Fruit fly (Drosophila melanogaster) whole organism, pupa: ENCODE results near the gene CG13766.

Experiments used
- CG10348 ChIP-seq: fragments of 200-800 bp; sonication (Bioruptor generic); IDR thresholded peaks from 2 replicates; pipeline ENCODE4 v1.3.6; 2022; ENCODE audit warnings: missing biosample characterization, missing genetic modification characterization
- CG12605 ChIP-seq: fragments of 200-800 bp; sonication (Bioruptor generic); IDR thresholded peaks from 2 replicates; pipeline ENCODE4 v1.3.6; 2022; ENCODE audit warnings: missing biosample characterization, missing genetic modification characterization
- CG13204 ChIP-seq: fragments of 200-800 bp; sonication (Bioruptor generic); optimal IDR thresholded peaks from 2 replicates; lab custom pipeline; 2018; ENCODE audit warnings: missing biosample characterization, mild to moderate bottlenecking, missing genetic modification characterization, moderate library complexity
- CG14655 ChIP-seq: fragments of 200-800 bp; sonication (Bioruptor generic); optimal IDR thresholded peaks from 3 replicates; lab custom pipeline; 2017; ENCODE audit warnings: mild to moderate bottlenecking, missing biosample characterization, missing genetic modification reagents, missing genetic modification characterization
- CG15710 ChIP-seq: fragments of 200-800 bp; sonication (Bioruptor generic); optimal IDR thresholded peaks from 2 replicates; lab custom pipeline; 2018; ENCODE audit warnings: missing biosample characterization, mild to moderate bottlenecking, missing genetic modification characterization, moderate library complexity
- CG17806 ChIP-seq: fragments of 200-800 bp; sonication (Bioruptor generic); optimal IDR thresholded peaks from 2 replicates; lab custom pipeline; 2018; ENCODE audit warnings: missing biosample characterization, mild to moderate bottlenecking, missing genetic modification characterization, moderate library complexity
- CG32121 ChIP-seq: fragments of 200-800 bp; sonication (Bioruptor generic); IDR thresholded peaks from 2 replicates; pipeline ENCODE4 v1.3.6; 2022; ENCODE audit warnings: missing biosample characterization, missing genetic modification characterization
- CG34367 ChIP-seq: fragments of 200-800 bp; sonication (Bioruptor generic); optimal IDR thresholded peaks from 2 replicates; lab custom pipeline; 2018; ENCODE audit warnings: missing biosample characterization, mild to moderate bottlenecking, missing genetic modification characterization
- CG4496 ChIP-seq: fragments of 200-800 bp; sonication (Bioruptor generic); IDR thresholded peaks from 3 replicates; pipeline ENCODE4 v1.3.6; 2022; ENCODE audit warnings: missing biosample characterization, missing genetic modification characterization
- CG8159 ChIP-seq: fragments of 200-800 bp; sonication (Bioruptor generic); optimal IDR thresholded peaks from 3 replicates; lab custom pipeline; 2018; ENCODE audit warnings: missing biosample characterization, mild to moderate bottlenecking, missing genetic modification characterization, moderate library complexity
- CG8301 ChIP-seq: fragments of 200-800 bp; sonication (Bioruptor generic); optimal IDR thresholded peaks from 2 replicates; lab custom pipeline; 2018; ENCODE audit warnings: missing biosample characterization, mild to moderate bottlenecking, missing genetic modification characterization
- CG9948 ChIP-seq: fragments of 200-800 bp; sonication (Bioruptor generic); optimal IDR thresholded peaks from 2 replicates; lab custom pipeline; 2018; ENCODE audit warnings: missing biosample characterization, mild to moderate bottlenecking, missing genetic modification characterization, moderate library complexity
- D1 ChIP-seq: fragments of 200-800 bp; sonication (Bioruptor generic); optimal IDR thresholded peaks from 2 replicates; lab custom pipeline; 2018; ENCODE audit warnings: missing biosample characterization, mild to moderate bottlenecking, missing genetic modification characterization, moderate library complexity
- EcR ChIP-seq: fragments of 200-800 bp; sonication (Bioruptor generic); optimal IDR thresholded peaks from 3 replicates; lab custom pipeline; 2019; ENCODE audit warnings: missing biosample characterization, missing genetic modification characterization, mild to moderate bottlenecking, moderate library complexity, missing genetic modification reagents
- Ets98B ChIP-seq: fragments of 200-800 bp; sonication (Bioruptor generic); IDR thresholded peaks from 2 replicates; pipeline ENCODE4 v1.3.6; 2022; ENCODE audit warnings: missing biosample characterization, missing genetic modification characterization
- Pif1A ChIP-seq: fragments of 200-800 bp; sonication (Bioruptor generic); optimal IDR thresholded peaks from 3 replicates; lab custom pipeline; 2016; ENCODE audit warnings: missing biosample characterization, missing genetic modification characterization
- Pif1B ChIP-seq: fragments of 200-800 bp; sonication (Bioruptor generic); optimal IDR thresholded peaks from 3 replicates; lab custom pipeline; 2016; ENCODE audit warnings: missing biosample characterization, missing genetic modification characterization
- Snoo ChIP-seq: fragments of 200-800 bp; sonication (Bioruptor generic); optimal IDR thresholded peaks from 3 replicates; lab custom pipeline; 2017; ENCODE audit warnings: missing biosample characterization, mild to moderate bottlenecking, missing genetic modification characterization, inconsistent platforms
- fd96Ca ChIP-seq: fragments of 200-800 bp; sonication (Bioruptor generic); IDR thresholded peaks from 3 replicates; pipeline ENCODE4 v1.3.6; 2022; ENCODE audit warnings: missing biosample characterization, missing genetic modification characterization
- gl ChIP-seq: fragments of 200-800 bp; sonication (Bioruptor generic); optimal IDR thresholded peaks from 2 replicates; lab custom pipeline; 2018; ENCODE audit warnings: missing biosample characterization, mild to moderate bottlenecking, missing genetic modification characterization
- rn ChIP-seq: fragments of 200-800 bp; sonication (Bioruptor generic); IDR thresholded peaks from 2 replicates; pipeline ENCODE4 v1.3.6; 2022; ENCODE audit warnings: missing biosample characterization, missing genetic modification characterization

Gene CG13766

DNA sequence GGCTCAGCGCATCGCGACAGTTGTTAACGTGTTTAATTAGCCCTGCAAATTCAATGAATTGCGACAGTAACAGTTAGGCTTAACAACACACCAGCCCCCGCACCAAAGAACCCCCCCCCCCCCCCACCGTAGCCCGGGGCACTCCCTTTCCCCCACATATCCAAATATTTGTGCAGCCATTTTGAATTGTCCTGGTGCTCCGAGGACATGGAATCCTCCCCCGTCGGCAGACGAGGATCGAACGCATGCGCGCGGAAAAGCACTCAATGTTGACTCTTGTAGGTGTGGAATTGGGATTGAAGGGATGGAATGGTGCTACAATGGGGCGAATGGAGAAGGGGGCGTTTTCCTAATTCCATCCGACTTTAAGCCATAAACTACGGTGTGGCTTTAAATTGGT lies 18.0 kb downstream of the CG13766 start:
- TF ChIP-seq Snoo (tag; lab: Kevin White, UChicago) = no peak
- TF ChIP-seq EcR (GFP tag; lab: Kevin White, UChicago) = no peak
- no peak for TF ChIP-seq CG8159 (tag; lab: Kevin White, UChicago)
- no peak for TF ChIP-seq D1
- TF ChIP-seq CG12605 = no peak
- TF ChIP-seq, all 21 proteins: peak for 0

DNA sequence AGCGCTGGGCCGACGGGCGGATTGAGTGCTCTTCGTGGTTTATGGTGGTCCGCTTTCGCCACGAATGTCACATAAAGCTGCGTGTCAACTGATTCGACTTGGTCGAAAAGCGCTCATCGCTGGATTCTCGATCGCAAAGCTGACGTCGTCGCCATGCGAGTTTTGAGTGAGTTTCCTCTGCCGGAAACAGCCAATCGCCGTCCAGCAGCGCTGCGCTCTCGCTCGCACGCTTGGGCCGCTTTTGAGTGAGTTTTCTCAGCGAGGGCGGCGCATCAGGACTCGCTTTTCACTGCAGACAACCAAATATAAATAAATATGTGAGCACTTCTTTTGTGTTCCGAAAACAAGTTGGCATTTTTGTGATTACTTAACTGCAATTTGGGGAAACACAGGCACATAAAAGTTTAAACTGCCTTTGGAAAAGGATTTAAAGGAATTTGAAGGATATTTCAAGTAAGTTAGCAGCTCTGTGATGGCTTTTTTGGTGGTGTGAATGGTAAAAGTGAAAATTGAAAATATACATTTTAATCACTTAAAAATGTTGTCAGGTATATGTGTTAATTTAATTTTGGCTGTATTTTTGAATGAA lies 19.0 kb downstream of the CG13766 start, which contains the start of gene eya:
TSS of gene eya (minus strand) at position 94 of the 589 bp plus-strand sequence.
- no peak for TF ChIP-seq CG13204
- TF ChIP-seq gl (tag; lab: Kevin White, UChicago) = no peak
- no peak for TF ChIP-seq CG15710 (tag; lab: Kevin White, UChicago)
- no peak for TF ChIP-seq Pif1A (GFP tag; lab: Kevin White, UChicago)
- no peak for TF ChIP-seq CG34367 (tag; lab: Kevin White, UChicago)
- no peak for TF ChIP-seq CG8301 (tag; lab: Kevin White, UChicago)
- TF ChIP-seq CG4496 (GFP tag; lab: Robert Waterston, UW) = no peak
- no peak for TF ChIP-seq CG9948 (tag; lab: Kevin White, UChicago)
- no peak for TF ChIP-seq D1
- no peak for TF ChIP-seq CG8159 (tag; lab: Kevin White, UChicago)
- TF ChIP-seq EcR (GFP tag; lab: Kevin White, UChicago) = no peak
- TF ChIP-seq CG32121 (GFP tag; lab: Robert Waterston, UW) = no peak
- no peak for TF ChIP-seq CG17806 (tag; lab: Kevin White, UChicago)
- no peak for TF ChIP-seq CG12605
- TF ChIP-seq fd96Ca (GFP tag; lab: Robert Waterston, UW) = no peak

DNA sequence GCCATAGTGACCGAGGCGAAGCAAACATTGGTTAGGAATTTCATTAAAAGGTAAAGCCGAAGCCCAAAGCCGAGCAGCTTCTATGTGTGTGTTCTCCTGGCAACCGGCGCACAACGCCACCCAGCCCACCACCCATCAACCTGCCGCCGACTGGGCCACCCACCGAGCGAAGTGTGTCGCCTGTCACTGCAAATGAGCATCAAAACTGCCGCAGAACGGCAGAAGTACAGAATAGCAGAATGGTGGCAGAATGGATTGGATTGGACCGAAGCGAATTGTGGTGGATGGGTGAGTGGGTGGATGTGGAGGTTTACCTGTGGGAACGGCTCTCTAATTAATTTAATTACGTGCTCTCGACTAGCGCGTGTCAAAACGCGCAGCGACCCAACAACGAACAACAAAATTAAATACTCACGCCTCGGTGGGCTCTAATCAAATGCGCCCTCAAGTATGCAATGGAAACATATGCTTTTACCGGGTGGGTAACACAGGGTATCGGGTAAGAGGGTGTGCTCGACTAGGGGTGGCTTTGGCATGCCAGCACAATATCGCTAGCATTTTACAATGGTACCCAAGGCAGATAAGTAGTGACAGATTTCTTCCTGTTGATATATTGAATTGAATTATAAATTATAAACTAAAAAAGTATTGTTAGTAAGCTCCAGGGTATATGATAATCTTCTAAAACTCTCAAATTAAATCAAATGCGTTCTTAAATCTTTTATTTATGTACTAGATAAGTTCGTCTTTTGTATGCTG lies 26.2 kb downstream of the CG13766 start:
- no peak for TF ChIP-seq CG10348 (GFP tag; lab: Robert Waterston, UW)
- TF ChIP-seq CG14655 (GFP tag; lab: Kevin White, UChicago) = no peak
- TF ChIP-seq CG13204 = no peak
- no peak for TF ChIP-seq fd96Ca (GFP tag; lab: Robert Waterston, UW)
- TF ChIP-seq CG12605 = no peak
- TF ChIP-seq CG17806 (tag; lab: Kevin White, UChicago) = no peak
- no peak for TF ChIP-seq CG34367 (tag; lab: Kevin White, UChicago)
- TF ChIP-seq Pif1B (GFP tag; lab: Kevin White, UChicago) = no peak
- TF ChIP-seq CG15710 (tag; lab: Kevin White, UChicago) = no peak
- TF ChIP-seq rn (GFP tag; lab: Robert Waterston, UW) = no peak
- TF ChIP-seq Ets98B (GFP tag; lab: Robert Waterston, UW) = no peak
- no peak for TF ChIP-seq Pif1A (GFP tag; lab: Kevin White, UChicago)
- no peak for TF ChIP-seq gl (tag; lab: Kevin White, UChicago)
- no peak for TF ChIP-seq CG4496 (GFP tag; lab: Robert Waterston, UW)
- TF ChIP-seq CG8301 (tag; lab: Kevin White, UChicago) = no peak

DNA sequence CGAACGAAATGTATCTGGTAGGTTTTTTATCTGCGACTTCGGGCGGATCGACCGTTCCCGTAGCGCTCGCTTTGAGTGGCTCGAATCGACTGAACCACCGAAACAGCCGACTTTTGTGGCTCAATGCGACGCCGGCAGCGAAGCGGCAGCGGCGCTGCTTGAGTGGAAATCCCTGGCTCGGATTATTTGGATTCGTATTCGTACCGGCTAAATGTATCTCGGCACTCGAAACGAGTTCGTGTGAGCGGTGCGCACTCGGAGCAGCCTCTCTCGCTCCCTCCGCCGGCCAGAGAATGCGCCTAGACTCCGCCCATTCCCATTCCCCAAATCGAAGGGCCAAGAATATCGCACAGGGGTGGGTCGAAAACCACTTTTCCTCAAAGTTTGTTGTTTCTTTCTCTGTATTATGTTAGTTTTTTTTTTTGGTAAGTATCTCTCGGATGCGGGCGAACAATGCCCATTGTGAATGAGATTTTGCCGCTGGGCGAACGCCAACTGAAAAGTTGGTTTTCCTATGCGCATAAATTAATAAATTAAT lies 29.9 kb downstream of the CG13766 start:
- TF ChIP-seq EcR (GFP tag; lab: Kevin White, UChicago) (peak; percentile 3), D1 (no peak)

DNA sequence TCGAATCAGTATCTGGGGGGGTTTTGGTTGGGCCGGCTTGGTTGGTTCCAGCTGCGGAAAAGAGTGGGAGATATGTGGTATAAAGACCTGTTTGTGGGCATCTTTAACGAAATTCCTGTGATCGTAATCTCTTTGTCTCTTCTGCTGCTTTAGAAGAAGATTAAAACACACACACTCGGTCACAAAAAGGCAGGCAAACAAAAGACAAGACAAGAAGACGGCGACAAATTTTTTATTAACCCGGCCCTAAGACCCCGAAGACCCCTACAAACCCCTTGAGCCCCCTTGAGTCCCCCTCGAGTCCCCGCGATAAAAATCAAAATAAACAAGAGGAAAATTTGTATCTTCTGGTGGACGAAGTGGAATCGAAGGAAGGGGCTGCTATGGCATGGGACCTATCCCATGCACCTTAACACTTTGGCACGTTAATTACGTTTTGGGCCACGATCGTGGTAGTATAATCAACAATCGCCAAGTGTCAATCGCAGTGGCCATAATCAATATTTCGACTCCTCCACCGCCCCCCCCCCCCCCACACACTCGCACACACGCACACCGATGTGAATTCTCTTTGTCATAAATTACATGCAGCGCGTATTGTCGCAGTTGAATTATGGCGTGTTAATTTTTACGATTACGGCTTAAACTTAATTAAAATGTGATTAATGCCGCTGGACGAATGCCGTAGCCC lies 31.7 kb downstream of the CG13766 start:
- TF ChIP-seq CG15710 (tag; lab: Kevin White, UChicago) = no peak
- no peak for TF ChIP-seq CG13204
- TF ChIP-seq EcR (GFP tag; lab: Kevin White, UChicago) = no peak
- TF ChIP-seq Ets98B (GFP tag; lab: Robert Waterston, UW) = no peak
- TF ChIP-seq gl (tag; lab: Kevin White, UChicago) = no peak
- no peak for TF ChIP-seq CG34367 (tag; lab: Kevin White, UChicago)
- TF ChIP-seq CG8301 (tag; lab: Kevin White, UChicago) = no peak
- no peak for TF ChIP-seq CG10348 (GFP tag; lab: Robert Waterston, UW)
- no peak for TF ChIP-seq CG32121 (GFP tag; lab: Robert Waterston, UW)
- no peak for TF ChIP-seq Pif1A (GFP tag; lab: Kevin White, UChicago)
- no peak for TF ChIP-seq CG17806 (tag; lab: Kevin White, UChicago)
- TF ChIP-seq CG12605 = no peak
- TF ChIP-seq fd96Ca (GFP tag; lab: Robert Waterston, UW) = no peak
- TF ChIP-seq CG8159 (tag; lab: Kevin White, UChicago) = no peak
- TF ChIP-seq CG9948 (tag; lab: Kevin White, UChicago) = no peak
- no peak for TF ChIP-seq Snoo (tag; lab: Kevin White, UChicago)
- TF ChIP-seq CG4496 (GFP tag; lab: Robert Waterston, UW) = no peak
- TF ChIP-seq Pif1B (GFP tag; lab: Kevin White, UChicago) = no peak
- TF ChIP-seq rn (GFP tag; lab: Robert Waterston, UW) = no peak
- TF ChIP-seq, all 21 proteins: peak for 0
